Worm (Caenorhabditis elegans): Measurements from ENCODE around the gene fbxa-167.

- no peak for TF ChIP-seq ama-1 (optimal IDR thresholded peaks at IDR 0.05)
- TF ChIP-seq pes-1 (GFP tag; IDR thresholded peaks at IDR 0.05) = no peak
- no peak for TF ChIP-seq B0310.2 (tag; optimal IDR thresholded peaks at IDR 0.05)
- TF ChIP-seq ceh-36 (tag; optimal IDR thresholded peaks at IDR 0.05) = no peak
- TF ChIP-seq F13C5.2 (tag; optimal IDR thresholded peaks at IDR 0.05) = no peak
- no peak for TF ChIP-seq ceh-13 (GFP tag; optimal IDR thresholded peaks at IDR 0.05)
- no peak for TF ChIP-seq flt-1 (GFP tag; IDR thresholded peaks at IDR 0.05)
- no peak for TF ChIP-seq tbx-37 (GFP tag; conservative IDR thresholded peaks at IDR 0.05)
- no peak for TF ChIP-seq hmg-4 (GFP tag; optimal IDR thresholded peaks at IDR 0.05)
- no peak for TF ChIP-seq sea-1 (GFP tag; conservative IDR thresholded peaks at IDR 0.05)
- no peak for TF ChIP-seq scrt-1 (GFP tag; IDR thresholded peaks at IDR 0.05)
- TF ChIP-seq tbx-11 (GFP tag; IDR thresholded peaks at IDR 0.05) = no peak
- no peak for TF ChIP-seq tra-4 (tag; optimal IDR thresholded peaks at IDR 0.05)
Observed at ce11 chrII:13600904-13601303, 40.4 kb upstream of the fbxa-167 start, which contains the start of gene csp-1.
